Worm (Caenorhabditis elegans) whole organism, young adult: ENCODE results near the gene Y41C4A.6.

Experiments
- C06A6.2 ChIP-seq: fragments of 200-800 bp; sonication (Bioruptor generic); conservative IDR thresholded peaks from 2 replicates; pipeline ENCODE4 v1.3.6; 2022; ENCODE audit warnings: missing genetic modification characterization, missing compliant biosample characterization
- F22D6.2 ChIP-seq: sonication (generic microtip); optimal IDR thresholded peaks from 2 replicates; lab custom pipeline; 2016; ENCODE audit warnings: mild to moderate bottlenecking, missing genetic modification characterization, missing compliant biosample characterization
- akir-1 ChIP-seq: fragments of 200-800 bp; sonication (Bioruptor generic); optimal IDR thresholded peaks from 2 replicates; lab custom pipeline; 2018; ENCODE audit warnings: mild to moderate bottlenecking, missing genetic modification characterization, moderate library complexity, missing compliant biosample characterization
- lin-35 ChIP-seq, 3 experiments: fragments of 150-350 bp in 2 of 3; sonication (generic microtip) in 1 of 3; optimal IDR thresholded peaks; 2 replicates each; lab custom pipeline; 2014 to 2018; ENCODE audit warnings: missing biosample characterization in 3 of 3, missing genetic modification characterization in 3 of 3, missing genetic modification reagents in 3 of 3
- mcd-1 ChIP-seq: fragments of 200-800 bp; sonication (Bioruptor generic); IDR thresholded peaks from 2 replicates; pipeline ENCODE4 v1.3.6; 2022; ENCODE audit warnings: missing genetic modification reagents, missing genetic modification characterization, missing compliant biosample characterization
- pha-4 ChIP-seq: fragments of 150-350 bp; sonication (generic microtip); optimal IDR thresholded peaks from 2 replicates; lab custom pipeline; 2014; ENCODE audit warnings: missing biosample characterization, missing genetic modification reagents, missing genetic modification characterization
- ztf-26 ChIP-seq: sonication (generic microtip); optimal IDR thresholded peaks from 2 replicates; lab custom pipeline; 2017; ENCODE audit warnings: missing genetic modification characterization, missing compliant biosample characterization

- TF ChIP-seq ztf-26 (tag; lab: Kevin White, UChicago): no peak
- 0 out of 2 replicates have a peak, but pooled peaks have one; percentile 12 for TF ChIP-seq mcd-1 (GFP tag; lab: Robert Waterston, UW)
- no peak for TF ChIP-seq akir-1 (GFP tag; lab: Kevin White, UChicago)
- TF ChIP-seq lin-35 (GFP tag; optimal IDR thresholded peaks at IDR 0.05; lab: Kevin White, UChicago): no peak
- no peak for TF ChIP-seq C06A6.2
- TF ChIP-seq F22D6.2 (tag; lab: Kevin White, UChicago): no peak
- no peak for TF ChIP-seq pha-4
These were observed 14.8 kb upstream of the Y41C4A.6 start for ce11 chrIII:11681461-11682014.
